Fruit fly (Drosophila melanogaster): ENCODE results near the gene Gbeta76C.

Gbeta76C gene

DNA sequence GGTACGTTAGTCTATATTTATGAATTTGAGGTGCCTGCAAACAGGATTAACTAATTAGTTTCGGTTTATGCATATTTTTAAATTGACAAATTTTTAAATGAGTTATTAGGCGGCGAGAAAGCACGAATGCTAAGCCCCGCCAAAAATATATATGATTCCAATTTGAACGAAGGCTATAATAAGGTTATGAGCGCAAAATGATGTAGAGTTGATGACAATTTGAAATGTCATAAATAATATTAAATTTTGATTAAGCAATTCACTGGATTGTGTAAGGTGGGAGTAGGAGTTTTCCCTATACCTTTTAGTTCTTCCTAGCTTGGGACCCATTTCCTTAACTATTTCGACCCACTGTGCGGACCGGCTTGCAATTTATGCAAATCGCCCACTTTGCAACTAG, 12.2 kb downstream of the Gbeta76C start:
- no peak for TF ChIP-seq usp (GFP tag; optimal IDR thresholded peaks at IDR 0.05)
- no peak for TF ChIP-seq OdsH (GFP tag; optimal IDR thresholded peaks at IDR 0.05)
- no peak for TF ChIP-seq N (GFP tag; optimal IDR thresholded peaks at IDR 0.05)
- TF ChIP-seq CrebA (GFP tag; optimal IDR thresholded peaks at IDR 0.05; ENCODE audit: borderline replicate concordance): no peak
- TF ChIP-seq Hr78 (GFP tag; optimal IDR thresholded peaks at IDR 0.05): no peak
- TF ChIP-seq rgr (GFP tag; optimal IDR thresholded peaks at IDR 0.05): peak; percentile 16
- TF ChIP-seq tai (GFP tag; optimal IDR thresholded peaks at IDR 0.05): no peak
- TF ChIP-seq foxo (GFP tag; optimal IDR thresholded peaks at IDR 0.05): peak in 1 of 2 experiments; percentile 35
- no peak for TF ChIP-seq Abd-B (GFP tag; optimal IDR thresholded peaks at IDR 0.05)
- no peak for TF ChIP-seq jim (GFP tag; optimal IDR thresholded peaks at IDR 0.05)
- no peak for TF ChIP-seq Hr83 (GFP tag; optimal IDR thresholded peaks at IDR 0.05; ENCODE audit: poor library complexity, severe bottlenecking)
- no peak for TF ChIP-seq pan (optimal IDR thresholded peaks at IDR 0.05)
- TF ChIP-seq sage (GFP tag; optimal IDR thresholded peaks at IDR 0.05): no peak
- no peak for TF ChIP-seq brk (GFP tag; optimal IDR thresholded peaks at IDR 0.05)
- peak; percentile 14 for TF ChIP-seq sv (GFP tag; optimal IDR thresholded peaks at IDR 0.05)
- no peak for TF ChIP-seq dsf (GFP tag; optimal IDR thresholded peaks at IDR 0.05; ENCODE audit: borderline replicate concordance)
- no peak for TF ChIP-seq Myc (optimal IDR thresholded peaks at IDR 0.05)
- TF ChIP-seq h (GFP tag; optimal IDR thresholded peaks at IDR 0.05): peak; percentile 25
- no peak for TF ChIP-seq CG9705 (GFP tag; optimal IDR thresholded peaks at IDR 0.05)
- TF ChIP-seq Dif (GFP tag; optimal IDR thresholded peaks at IDR 0.05; ENCODE audit: partially characterized antibody): no peak
- TF ChIP-seq lola (GFP tag; optimal IDR thresholded peaks at IDR 0.05): no peak
- no peak for TF ChIP-seq Sp1 (GFP tag; optimal IDR thresholded peaks at IDR 0.05)
- peak; percentile 11 for TF ChIP-seq fru (GFP tag; optimal IDR thresholded peaks at IDR 0.05)
- no peak for TF ChIP-seq ey (GFP tag; optimal IDR thresholded peaks at IDR 0.05)

dm6 chr3L:19700463-19700862, 13.0 kb downstream of the Gbeta76C start:
- TF ChIP-seq sv (GFP tag; optimal IDR thresholded peaks at IDR 0.05): no peak
- no peak for TF ChIP-seq dl (GFP tag; optimal IDR thresholded peaks at IDR 0.05; ENCODE audit: insufficient read depth in 1 of 2, partially characterized antibody in 2 of 2)
- no peak for TF ChIP-seq br (GFP tag; optimal IDR thresholded peaks at IDR 0.05)

DNA sequence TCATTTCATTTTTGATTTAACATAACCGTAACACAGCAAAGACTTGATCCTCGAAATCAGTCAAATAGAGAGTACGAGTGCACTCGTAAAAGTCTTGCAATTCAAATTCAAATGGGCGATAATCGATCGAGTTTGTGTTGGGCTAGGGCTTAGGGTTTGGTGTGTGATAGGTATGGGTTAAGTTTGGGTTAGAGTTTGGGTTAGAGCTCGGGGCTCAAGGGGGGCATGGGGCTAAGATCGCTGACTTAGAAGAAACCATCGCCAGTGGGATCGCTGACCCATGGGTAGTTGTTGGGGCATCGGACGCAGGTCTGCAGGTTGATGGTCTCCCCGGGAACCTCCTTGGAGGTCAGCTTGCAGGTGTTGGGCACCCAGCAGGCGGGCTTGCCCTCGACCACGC, 13.7 kb downstream of the Gbeta76C start:
- TF ChIP-seq Myc (optimal IDR thresholded peaks at IDR 0.05) (no peak), br (GFP tag; optimal IDR thresholded peaks at IDR 0.05) (no peak), Vsx2 (GFP tag; optimal IDR thresholded peaks at IDR 0.05; ENCODE audit: partially characterized antibody) (no peak), Rel (GFP tag; optimal IDR thresholded peaks at IDR 0.05) (no peak), Rel (tag; optimal IDR thresholded peaks at IDR 0.05) (no peak), h (GFP tag; optimal IDR thresholded peaks at IDR 0.05) (no peak), dl (GFP tag; optimal IDR thresholded peaks at IDR 0.05; ENCODE audit: insufficient read depth in 1 of 2, partially characterized antibody in 2 of 2) (no peak), HLH106 (tag; optimal IDR thresholded peaks at IDR 0.05) (no peak), woc (GFP tag; optimal IDR thresholded peaks at IDR 0.05) (no peak), Hnf4 (GFP tag; optimal IDR thresholded peaks at IDR 0.05) (no peak), Dfd (GFP tag; optimal IDR thresholded peaks at IDR 0.05) (no peak), fru (GFP tag; optimal IDR thresholded peaks at IDR 0.05) (no peak), GATAd (GFP tag; optimal IDR thresholded peaks at IDR 0.05) (no peak), Jra (GFP tag; optimal IDR thresholded peaks at IDR 0.05) (no peak), ey (GFP tag; optimal IDR thresholded peaks at IDR 0.05) (no peak), CG32264 (GFP tag; optimal IDR thresholded peaks at IDR 0.05) (no peak)

dm6 chr3L:19701662-19702061, 14.2 kb downstream of the Gbeta76C start:
- no peak for TF ChIP-seq ey (GFP tag; optimal IDR thresholded peaks at IDR 0.05)

DNA sequence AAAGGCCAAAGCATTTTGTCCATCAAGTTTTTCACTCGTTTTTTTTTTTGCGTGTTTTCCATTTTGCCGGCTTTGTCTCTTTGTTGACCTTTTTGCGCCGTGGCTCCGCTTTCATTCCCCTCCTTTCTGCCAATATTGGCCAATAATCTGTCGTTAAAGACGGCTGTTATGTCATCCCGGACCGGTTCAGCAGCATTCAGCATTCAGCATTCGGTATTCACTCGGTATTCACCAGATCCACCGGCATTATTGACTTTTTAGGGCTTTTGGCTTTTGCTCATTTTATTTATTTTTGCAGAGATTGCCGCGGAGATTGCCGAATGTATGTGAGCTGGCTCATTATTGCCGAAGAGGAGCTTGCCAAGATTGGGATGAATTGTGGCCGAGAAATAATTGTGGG, 15.9 kb downstream of the Gbeta76C start:
- TF ChIP-seq fru (GFP tag; optimal IDR thresholded peaks at IDR 0.05): peak; percentile 8
- peak; percentile 38 for TF ChIP-seq br (GFP tag; optimal IDR thresholded peaks at IDR 0.05)
- TF ChIP-seq rgr (GFP tag; optimal IDR thresholded peaks at IDR 0.05): peak; percentile 11
- TF ChIP-seq Sp1 (GFP tag; optimal IDR thresholded peaks at IDR 0.05): peak; percentile 12
- peak; percentile 50 for TF ChIP-seq Vsx2 (GFP tag; optimal IDR thresholded peaks at IDR 0.05; ENCODE audit: partially characterized antibody)
- TF ChIP-seq psq (GFP tag; optimal IDR thresholded peaks at IDR 0.05): peak; percentile 11
- TF ChIP-seq Hnf4 (GFP tag; optimal IDR thresholded peaks at IDR 0.05): no peak
- peak in 1 of 2 experiments; percentile 8 for TF ChIP-seq foxo (GFP tag; optimal IDR thresholded peaks at IDR 0.05)
- TF ChIP-seq sage (GFP tag; optimal IDR thresholded peaks at IDR 0.05): no peak
- TF ChIP-seq Rel (GFP tag; optimal IDR thresholded peaks at IDR 0.05): no peak
- TF ChIP-seq Rel (tag; optimal IDR thresholded peaks at IDR 0.05): peak; percentile 21
- no peak for TF ChIP-seq brk (GFP tag; optimal IDR thresholded peaks at IDR 0.05)
- TF ChIP-seq woc (GFP tag; optimal IDR thresholded peaks at IDR 0.05): peak; percentile 49

All from whole organism, wandering third instar larva.